Fruit fly (Drosophila melanogaster): Measurements from ENCODE around the gene papi.

DNA sequence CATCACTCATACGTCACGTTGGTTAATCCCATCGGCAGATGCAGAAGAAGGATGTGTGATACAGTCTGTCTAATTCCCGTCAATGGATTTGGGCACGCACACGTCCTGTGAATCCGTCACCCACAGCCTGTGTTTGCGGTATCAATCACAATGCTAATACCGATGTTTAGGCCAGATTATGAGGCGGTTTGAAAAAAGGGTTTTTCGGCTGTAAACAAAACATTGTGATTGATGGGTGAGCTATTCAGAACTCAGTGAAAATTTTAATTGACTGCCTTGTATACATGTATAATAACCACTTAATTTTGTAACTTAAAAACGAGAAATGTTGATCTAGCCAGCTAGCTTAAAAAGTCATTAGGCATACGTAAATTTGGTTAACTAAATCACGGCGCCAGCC, 42.6 kb downstream of the papi start, which contains the start of gene CG4270:
- TF ChIP-seq EcR (GFP tag; optimal IDR thresholded peaks at IDR 0.05) (no peak), Snoo (tag; optimal IDR thresholded peaks at IDR 0.05) (no peak), CG34367 (tag; optimal IDR thresholded peaks at IDR 0.05) (no peak), D1 (tag; optimal IDR thresholded peaks at IDR 0.05) (no peak), CG12605 (GFP tag; IDR thresholded peaks at IDR 0.05) (no peak), gl (tag; optimal IDR thresholded peaks at IDR 0.05) (no peak), fd96Ca (GFP tag; IDR thresholded peaks at IDR 0.05) (no peak), CG8159 (tag; optimal IDR thresholded peaks at IDR 0.05) (no peak), Pif1A (GFP tag; optimal IDR thresholded peaks at IDR 0.05) (no peak)

Measured in whole organism, pupa.